Fruit fly (Drosophila melanogaster) whole organism, embryonic: ENCODE measurements around the gene CG44437.

Experiments
- Blimp-1 ChIP-seq: fragments of 200-800 bp; sonication (Bioruptor generic); optimal IDR thresholded peaks from 3 replicates; lab custom pipeline; 2018; ENCODE audit warnings: missing biosample characterization, missing genetic modification characterization, mild to moderate bottlenecking, moderate library complexity, missing genetic modification reagents
- BtbVII ChIP-seq: fragments of 200-800 bp; sonication (Bioruptor generic); optimal IDR thresholded peaks from 3 replicates; lab custom pipeline; 2017; ENCODE audit warnings: missing biosample characterization, mild to moderate bottlenecking, missing genetic modification characterization
- CG11560 ChIP-seq: fragments of 200-800 bp; sonication (Bioruptor generic); IDR thresholded peaks from 3 replicates; pipeline ENCODE4 v1.3.6; 2022; ENCODE audit warnings: missing biosample characterization, missing genetic modification characterization
- CG12155 ChIP-seq: fragments of 200-800 bp; sonication (Bioruptor generic); optimal IDR thresholded peaks from 3 replicates; lab custom pipeline; 2016; ENCODE audit warnings: missing biosample characterization, missing genetic modification characterization
- CG15514 ChIP-seq: fragments of 200-800 bp; sonication (Bioruptor generic); optimal IDR thresholded peaks from 3 replicates; lab custom pipeline; 2017; ENCODE audit warnings: missing biosample characterization, missing genetic modification characterization, mild to moderate bottlenecking, moderate library complexity, missing genetic modification reagents
- CG17359 ChIP-seq: fragments of 200-800 bp; sonication (Bioruptor generic); optimal IDR thresholded peaks from 3 replicates; lab custom pipeline; 2018; ENCODE audit warnings: missing biosample characterization, mild to moderate bottlenecking, missing genetic modification characterization, moderate library complexity
- CG18011 ChIP-seq: fragments of 200-800 bp; sonication (Bioruptor generic); optimal IDR thresholded peaks from 2 replicates; lab custom pipeline; 2017; ENCODE audit warnings: missing biosample characterization, missing genetic modification characterization, mild to moderate bottlenecking, moderate library complexity, missing genotype
- CG2116 ChIP-seq: fragments of 200-800 bp; sonication (Bioruptor generic); optimal IDR thresholded peaks from 3 replicates; lab custom pipeline; 2018; ENCODE audit warnings: missing biosample characterization, mild to moderate bottlenecking, missing genetic modification characterization
- CG2129 ChIP-seq: fragments of 200-800 bp; sonication (Bioruptor generic); IDR thresholded peaks from 2 replicates; pipeline ENCODE4 v1.3.6; 2022; ENCODE audit warnings: missing biosample characterization, missing genetic modification characterization; ENCODE audit not compliant: partially characterized antibody
- CG2875 ChIP-seq: fragments of 200-800 bp; sonication (Bioruptor generic); optimal IDR thresholded peaks from 2 replicates; lab custom pipeline; 2017; ENCODE audit warnings: missing biosample characterization, mild to moderate bottlenecking, missing genetic modification characterization, missing genetic modification reagents
- CG30403 ChIP-seq: fragments of 200-800 bp; sonication (Bioruptor generic); optimal IDR thresholded peaks from 3 replicates; lab custom pipeline; 2016; ENCODE audit warnings: missing biosample characterization, missing genetic modification characterization
- CG34422 ChIP-seq: fragments of 200-800 bp; sonication (Bioruptor generic); IDR thresholded peaks from 3 replicates; pipeline ENCODE4 v1.3.6; 2022; ENCODE audit warnings: missing biosample characterization, missing genetic modification characterization
- CG4424 ChIP-seq: fragments of 200-800 bp; sonication (Bioruptor generic); optimal IDR thresholded peaks from 3 replicates; lab custom pipeline; 2016; ENCODE audit warnings: missing biosample characterization, missing genetic modification characterization
- CG4707 ChIP-seq: fragments of 200-800 bp; sonication (Bioruptor generic); optimal IDR thresholded peaks from 2 replicates; lab custom pipeline; 2018; ENCODE audit warnings: missing biosample characterization, mild to moderate bottlenecking, missing genetic modification characterization, moderate library complexity
- CG7556 ChIP-seq: fragments of 200-800 bp; sonication (Bioruptor generic); optimal IDR thresholded peaks from 2 replicates; lab custom pipeline; 2017; ENCODE audit warnings: missing biosample characterization, mild to moderate bottlenecking, missing genetic modification characterization
- CG7987 ChIP-seq: fragments of 200-800 bp; sonication (Bioruptor generic); optimal IDR thresholded peaks from 2 replicates; lab custom pipeline; 2018; ENCODE audit warnings: missing biosample characterization, mild to moderate bottlenecking, missing genetic modification characterization, moderate library complexity
- CG8388 ChIP-seq: fragments of 200-800 bp; sonication (Bioruptor generic); optimal IDR thresholded peaks from 2 replicates; lab custom pipeline; 2019; ENCODE audit warnings: missing biosample characterization, mild to moderate bottlenecking, missing genetic modification characterization, moderate library complexity
- D ChIP-seq, 2 experiments: fragments of 200-800 bp in 1 of 2; fragments of >200 bp in 1 of 2; sonication (Bioruptor generic) in 1 of 2; optimal IDR thresholded peaks; 2 replicates in 1 of 2; 3 replicates in 1 of 2; lab custom pipeline; 2017; ENCODE audit warnings: mild to moderate bottlenecking in 1 of 2, missing biosample characterization in 1 of 2, missing genetic modification characterization in 1 of 2, missing genetic modification reagents in 1 of 2
- Dad ChIP-seq: fragments of 200-800 bp; sonication (Bioruptor generic); optimal IDR thresholded peaks from 3 replicates; lab custom pipeline; 2016; ENCODE audit warnings: missing biosample characterization, missing genetic modification characterization
- Fer1 ChIP-seq: fragments of 200-800 bp; sonication (Bioruptor generic); optimal IDR thresholded peaks from 2 replicates; lab custom pipeline; 2017; ENCODE audit warnings: missing biosample characterization, mild to moderate bottlenecking, missing genetic modification characterization
- GATAe ChIP-seq: fragments of 200-800 bp; sonication (Bioruptor generic); conservative IDR thresholded peaks from 2 replicates; pipeline ENCODE4 v1.3.6; 2022; ENCODE audit warnings: missing biosample characterization, missing genetic modification characterization
- Med ChIP-seq: fragments of 200-800 bp; sonication (Bioruptor generic); peaks from one replicate; lab custom pipeline; 2016; ENCODE audit warnings: missing biosample characterization, missing genetic modification characterization, mild to moderate bottlenecking, inconsistent platforms, moderate library complexity
- Oli ChIP-seq: fragments of 200-800 bp; sonication (Bioruptor generic); optimal IDR thresholded peaks from 2 replicates; lab custom pipeline; 2018; ENCODE audit warnings: missing biosample characterization, mild to moderate bottlenecking, missing genetic modification characterization, moderate library complexity
- Ptx1 ChIP-seq: fragments of 200-800 bp; sonication (Bioruptor generic); IDR thresholded peaks from 2 replicates; pipeline ENCODE4 v1.3.6; 2022; ENCODE audit warnings: missing biosample characterization, missing genetic modification characterization
- Six4 ChIP-seq: fragments of 200-800 bp; sonication (Bioruptor generic); optimal IDR thresholded peaks from 2 replicates; lab custom pipeline; 2016; ENCODE audit warnings: missing biosample characterization, missing genetic modification characterization
- Sox100B ChIP-seq: fragments of 200-800 bp; sonication (Bioruptor generic); optimal IDR thresholded peaks from 3 replicates; lab custom pipeline; 2018; ENCODE audit warnings: missing biosample characterization, mild to moderate bottlenecking, missing genetic modification characterization
- Sry-β ChIP-seq: fragments of 200-800 bp; sonication (Bioruptor generic); optimal IDR thresholded peaks from 2 replicates; lab custom pipeline; 2018; ENCODE audit warnings: missing biosample characterization, mild to moderate bottlenecking, missing genetic modification characterization, moderate library complexity
- Ssrp ChIP-seq: fragments of 200-800 bp; sonication (Bioruptor generic); optimal IDR thresholded peaks from 2 replicates; lab custom pipeline; 2018; ENCODE audit warnings: missing biosample characterization, mild to moderate bottlenecking, missing genetic modification characterization, moderate library complexity
- Xrp1 ChIP-seq: fragments of 200-800 bp; sonication (Bioruptor generic); IDR thresholded peaks from 2 replicates; pipeline ENCODE4 v1.3.6; 2022; ENCODE audit warnings: missing biosample characterization, missing genetic modification characterization
- emc ChIP-seq: fragments of 200-800 bp; sonication (Bioruptor generic); optimal IDR thresholded peaks from 2 replicates; lab custom pipeline; 2016; ENCODE audit warnings: missing biosample characterization, missing genetic modification characterization
- eyg ChIP-seq: fragments of 200-800 bp; sonication (Bioruptor generic); optimal IDR thresholded peaks from 3 replicates; lab custom pipeline; 2016; ENCODE audit warnings: missing biosample characterization, missing genetic modification characterization
- fu2 ChIP-seq: fragments of 200-800 bp; sonication (Bioruptor generic); optimal IDR thresholded peaks from 2 replicates; lab custom pipeline; 2016; ENCODE audit warnings: missing biosample characterization, missing genetic modification characterization
- gcm ChIP-seq: fragments of 200-800 bp; sonication (Bioruptor generic); optimal IDR thresholded peaks from 2 replicates; lab custom pipeline; 2019; ENCODE audit warnings: missing biosample characterization, mild to moderate bottlenecking, missing genetic modification characterization, moderate library complexity
- gem ChIP-seq: fragments of 200-800 bp; sonication (Bioruptor generic); optimal IDR thresholded peaks from 2 replicates; lab custom pipeline; 2019; ENCODE audit warnings: missing biosample characterization, mild to moderate bottlenecking, missing genetic modification characterization, moderate library complexity
- gro ChIP-seq: fragments of 200-800 bp; sonication (Bioruptor generic); optimal IDR thresholded peaks from 2 replicates; lab custom pipeline; 2016; ENCODE audit warnings: missing biosample characterization, missing genetic modification characterization
- kah ChIP-seq: fragments of 200-800 bp; sonication (Bioruptor generic); optimal IDR thresholded peaks from 2 replicates; lab custom pipeline; 2018; ENCODE audit warnings: missing biosample characterization, mild to moderate bottlenecking, missing genetic modification characterization
- lab ChIP-seq: fragments of 200-800 bp; sonication (Bioruptor generic); optimal IDR thresholded peaks from 3 replicates; lab custom pipeline; 2017; ENCODE audit warnings: missing biosample characterization, missing genetic modification characterization, mild to moderate bottlenecking, moderate library complexity, missing genetic modification reagents
- lola ChIP-seq, 3 experiments: fragments of >200 bp in 2 of 3; fragments of 200-800 bp in 1 of 3; sonication (Bioruptor generic) in 1 of 3; optimal IDR thresholded peaks; 2 replicates each; lab custom pipeline; 2017 to 2019; ENCODE audit warnings: missing biosample characterization in 3 of 3, missing genetic modification characterization in 3 of 3, mild to moderate bottlenecking in 1 of 3, moderate library complexity in 1 of 3
- org-1 ChIP-seq: fragments of 200-800 bp; sonication (Bioruptor generic); optimal IDR thresholded peaks from 2 replicates; lab custom pipeline; 2017; ENCODE audit warnings: missing biosample characterization, missing genetic modification characterization
- phol ChIP-seq: fragments of 200-800 bp; sonication (Bioruptor generic); optimal IDR thresholded peaks from 3 replicates; lab custom pipeline; 2018; ENCODE audit warnings: missing biosample characterization, mild to moderate bottlenecking, missing genetic modification characterization, moderate library complexity
- sc ChIP-seq, 3 experiments: fragments of >200 bp in 2 of 3; fragments of 200-800 bp in 1 of 3; sonication (Bioruptor generic) in 1 of 3; optimal IDR thresholded peaks; 2 replicates in 2 of 3; 3 replicates in 1 of 3; lab custom pipeline; 2017; ENCODE audit warnings: mild to moderate bottlenecking in 1 of 3, missing biosample characterization in 1 of 3, missing genetic modification characterization in 1 of 3, missing genetic modification reagents in 1 of 3
- sd ChIP-seq: fragments of 200-800 bp; sonication (Bioruptor generic); optimal IDR thresholded peaks from 3 replicates; lab custom pipeline; 2018; ENCODE audit warnings: missing biosample characterization, mild to moderate bottlenecking, missing genetic modification characterization, moderate library complexity
- slou ChIP-seq: fragments of 200-800 bp; sonication (Bioruptor generic); optimal IDR thresholded peaks from 3 replicates; lab custom pipeline; 2016; ENCODE audit warnings: missing biosample characterization, missing genetic modification characterization
- ssp ChIP-seq: fragments of 200-800 bp; sonication (Bioruptor generic); IDR thresholded peaks from 2 replicates; pipeline ENCODE4 v1.3.6; 2022; ENCODE audit warnings: missing biosample characterization, missing genetic modification characterization
- tap ChIP-seq: fragments of 200-800 bp; optimal IDR thresholded peaks from 3 replicates; lab custom pipeline; 2019; ENCODE audit warnings: missing biosample characterization, mild to moderate bottlenecking, missing genetic modification characterization, moderate library complexity
- unpg ChIP-seq: fragments of 200-800 bp; sonication (Bioruptor generic); optimal IDR thresholded peaks from 3 replicates; lab custom pipeline; 2018; ENCODE audit warnings: missing biosample characterization, mild to moderate bottlenecking, missing genetic modification characterization, moderate library complexity
- vvl ChIP-seq: fragments of 200-800 bp; sonication (Bioruptor generic); IDR thresholded peaks from 2 replicates; pipeline ENCODE4 v1.3.6; 2022; ENCODE audit warnings: missing biosample characterization, missing genetic modification characterization
- yki ChIP-seq: fragments of >200 bp; optimal IDR thresholded peaks from 3 replicates; lab custom pipeline; 2018
- zfh1 ChIP-seq: fragments of 200-800 bp; sonication (Bioruptor generic); IDR thresholded peaks from 3 replicates; pipeline ENCODE4 v1.3.6; 2022; ENCODE audit warnings: missing biosample characterization, missing genetic modification characterization

The CG44437 gene

DNA sequence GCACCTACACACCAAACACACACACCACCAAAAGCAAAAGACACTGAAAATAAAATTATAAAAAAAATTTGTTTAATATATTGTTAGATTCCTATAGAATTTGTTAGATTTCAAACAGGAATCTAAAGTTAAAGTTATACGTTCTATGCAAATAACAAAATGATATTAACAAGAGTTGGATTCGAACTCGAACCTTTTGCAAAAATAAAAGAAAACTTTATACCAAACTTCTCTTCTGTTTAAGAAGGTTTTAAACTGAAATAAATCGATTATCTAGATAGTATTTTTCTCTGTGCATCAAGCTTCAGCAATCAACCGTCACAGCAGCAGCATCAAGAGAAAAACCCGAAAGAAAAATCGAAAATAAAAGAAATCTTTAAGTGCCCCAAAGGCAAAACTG is 24.4 kb upstream of the CG44437 start (continued):
- TF ChIP-seq lab (GFP tag; lab: Kevin White, UChicago): peak; percentile 18
- TF ChIP-seq phol (tag; lab: Kevin White, UChicago): peak; percentile 63
- peak; percentile 41 for TF ChIP-seq tap (tag; lab: Kevin White, UChicago)
- peak; percentile 29 for TF ChIP-seq Fer1 (GFP tag; lab: Kevin White, UChicago)
- TF ChIP-seq Xrp1: peak; percentile 22; the same call in 1 of the 2 replicates
- no peak for TF ChIP-seq D (optimal IDR thresholded peaks at IDR 0.05; lab: Kevin White, UChicago)
- TF ChIP-seq D (GFP tag; optimal IDR thresholded peaks at IDR 0.05; lab: Kevin White, UChicago): peak; percentile 23
- no peak for TF ChIP-seq gro (GFP tag; lab: Kevin White, UChicago)
- no peak for TF ChIP-seq CG4707
- TF ChIP-seq org-1 (GFP tag; lab: Kevin White, UChicago): peak; percentile 7
- TF ChIP-seq slou (GFP tag; lab: Kevin White, UChicago): no peak
- TF ChIP-seq gcm (GFP tag; lab: Kevin White, UChicago): peak; percentile 50
- TF ChIP-seq Oli: peak; percentile 56
- TF ChIP-seq Six4 (GFP tag; lab: Kevin White, UChicago): peak; percentile 6
- no peak for TF ChIP-seq CG11560 (tag; lab: Robert Waterston, UW)
- peak; percentile 38 for TF ChIP-seq CG30403 (GFP tag; lab: Kevin White, UChicago)
- TF ChIP-seq fu2: no peak
- TF ChIP-seq vvl (GFP tag; lab: Robert Waterston, UW): no peak
- TF ChIP-seq Ssrp (tag; lab: Kevin White, UChicago): peak; percentile 44
- no peak for TF ChIP-seq CG15514 (GFP tag; lab: Kevin White, UChicago)
- TF ChIP-seq yki (lab: Kevin White, UChicago): no peak
- TF ChIP-seq CG4424 (GFP tag; lab: Kevin White, UChicago): peak; percentile 30
- no peak for TF ChIP-seq sc (optimal IDR thresholded peaks at IDR 0.05; lab: Kevin White, UChicago)
- TF ChIP-seq sc (GFP tag; optimal IDR thresholded peaks at IDR 0.05; lab: Kevin White, UChicago): peak; percentile 20
- 0 out of 2 replicates have a peak, but pooled peaks have one; percentile 28 for TF ChIP-seq Ptx1
- TF ChIP-seq CG8388 (GFP tag; lab: Kevin White, UChicago): peak; percentile 49
- peak; percentile 64 for TF ChIP-seq CG17359
- no peak for TF ChIP-seq Sry-β (GFP tag; lab: Kevin White, UChicago)
- TF ChIP-seq eyg (GFP tag; lab: Kevin White, UChicago): no peak
- no peak for TF ChIP-seq sd (tag; lab: Kevin White, UChicago)
- TF ChIP-seq CG7987 (GFP tag; lab: Kevin White, UChicago): no peak
- peak; percentile 70 for TF ChIP-seq gem (tag; lab: Kevin White, UChicago)
- TF ChIP-seq CG2875 (GFP tag; lab: Kevin White, UChicago): no peak
- no peak for TF ChIP-seq CG2116
- TF ChIP-seq lola (GFP tag; optimal IDR thresholded peaks at IDR 0.05; lab: Kevin White, UChicago): peak in 1 of 3 experiments; percentile 16
- peak; percentile 38 for TF ChIP-seq CG7556 (GFP tag; lab: Kevin White, UChicago)
- no peak for TF ChIP-seq ssp (GFP tag; lab: Robert Waterston, UW)
- no peak for TF ChIP-seq CG2129 (GFP tag; lab: Robert Waterston, UW)
- TF ChIP-seq Sox100B (GFP tag; lab: Kevin White, UChicago): peak; percentile 66
- no peak for TF ChIP-seq CG12155 (GFP tag; lab: Kevin White, UChicago)
- TF ChIP-seq Blimp-1 (GFP tag; lab: Kevin White, UChicago): peak; percentile 53
- no peak for TF ChIP-seq BtbVII (GFP tag; lab: Kevin White, UChicago)
- TF ChIP-seq GATAe (GFP tag; lab: Robert Waterston, UW): no peak
- peak; percentile 4 for TF ChIP-seq Med (GFP tag; lab: Kevin White, UChicago)
- TF ChIP-seq CG34422 (GFP tag; lab: Robert Waterston, UW): no peak
- TF ChIP-seq zfh1 (GFP tag; lab: Robert Waterston, UW): 0 out of 3 replicates have a peak, but pooled peaks have one; percentile 8
- TF ChIP-seq emc: no peak
- TF ChIP-seq unpg (GFP tag; lab: Kevin White, UChicago): peak; percentile 53
- no peak for TF ChIP-seq CG18011 (GFP tag; lab: Kevin White, UChicago)
- no peak for TF ChIP-seq kah
- no peak for TF ChIP-seq Dad (GFP tag; lab: Kevin White, UChicago)
